Fruit fly (Drosophila melanogaster) whole organism, wandering third instar larva: ENCODE measurements around the gene JMJD7.

Experiments used
- Dif ChIP-seq: fragments of 200-275, 200-300 bp; sonication (Bioruptor generic); optimal IDR thresholded peaks from 2 replicates; lab custom pipeline; 2018; ENCODE audit warnings: missing biosample characterization, missing genetic modification characterization; ENCODE audit not compliant: partially characterized antibody
- dsf ChIP-seq: sonication (Bioruptor generic); optimal IDR thresholded peaks from 2 replicates; lab custom pipeline; 2016; ENCODE audit warnings: missing biosample characterization, missing genetic modification characterization, borderline replicate concordance
- h ChIP-seq: fragments of 200-800 bp; sonication (Bioruptor generic); optimal IDR thresholded peaks from 3 replicates; lab custom pipeline; 2016; ENCODE audit warnings: missing biosample characterization, mild to moderate bottlenecking, missing genetic modification characterization
- lola ChIP-seq: fragments of >200 bp; optimal IDR thresholded peaks from 2 replicates; lab custom pipeline; 2017; ENCODE audit warnings: missing biosample characterization, missing genetic modification characterization
- psq ChIP-seq: fragments of 200-800 bp; sonication (Bioruptor generic); optimal IDR thresholded peaks from 3 replicates; lab custom pipeline; 2017; ENCODE audit warnings: missing biosample characterization, mild to moderate bottlenecking, missing genetic modification characterization, moderate library complexity
- tai ChIP-seq: sonication (Bioruptor generic); optimal IDR thresholded peaks from 2 replicates; lab custom pipeline; 2016; ENCODE audit warnings: missing biosample characterization, missing genetic modification characterization
- usp ChIP-seq: fragments of >200 bp; optimal IDR thresholded peaks from 2 replicates; lab custom pipeline; 2017; ENCODE audit warnings: missing biosample characterization, missing genetic modification characterization
- woc ChIP-seq: sonication (Bioruptor generic); optimal IDR thresholded peaks from 2 replicates; lab custom pipeline; 2016; ENCODE audit warnings: missing biosample characterization, mild to moderate bottlenecking, missing genetic modification characterization

dm6 chr3L:13474607-13475006 is 24.5 kb upstream of the JMJD7 start, which contains the start of gene CG10089:
- TF ChIP-seq tai (GFP tag; lab: Kevin White, UChicago) (no peak), dsf (GFP tag; lab: Kevin White, UChicago) (no peak), Dif (GFP tag; lab: Kevin White, UChicago) (peak; percentile 18), h (GFP tag; lab: Kevin White, UChicago) (no peak), psq (GFP tag; lab: Kevin White, UChicago) (no peak), woc (GFP tag; lab: Kevin White, UChicago) (no peak), usp (GFP tag; lab: Kevin White, UChicago) (no peak), lola (GFP tag; lab: Kevin White, UChicago) (no peak)
